Worm (Caenorhabditis elegans) whole organism, mixed stage, embryonic: ENCODE data around the gene srx-113.

Source experiments
- M03D4.4 ChIP-seq: sonication (generic microtip); optimal IDR thresholded peaks from 2 replicates; lab custom pipeline; 2017; ENCODE audit warnings: mild to moderate bottlenecking, missing genetic modification characterization, missing compliant biosample characterization
- bed-3 ChIP-seq: fragments of 200-800 bp; sonication (Bioruptor generic); optimal IDR thresholded peaks from 3 replicates; lab custom pipeline; 2018; ENCODE audit warnings: mild to moderate bottlenecking, missing genetic modification characterization, moderate library complexity, missing compliant biosample characterization
- blmp-1 ChIP-seq: fragments of 150-350 bp; optimal IDR thresholded peaks from 2 replicates; lab custom pipeline; 2014; ENCODE audit warnings: missing biosample characterization, missing genetic modification characterization
- ceh-39 ChIP-seq: fragments of 150-350 bp; optimal IDR thresholded peaks from 2 replicates; lab custom pipeline; 2014; ENCODE audit warnings: missing biosample characterization, missing genetic modification characterization
- ceh-43 ChIP-seq: fragments of 200-800 bp; sonication (Bioruptor generic); optimal IDR thresholded peaks from 2 replicates; lab custom pipeline; 2018; ENCODE audit warnings: mild to moderate bottlenecking, missing genetic modification characterization, moderate library complexity, missing compliant biosample characterization
- ceh-83 ChIP-seq: fragments of 200-800 bp; sonication (Bioruptor generic); optimal IDR thresholded peaks from 2 replicates; lab custom pipeline; 2018; ENCODE audit warnings: mild to moderate bottlenecking, missing genetic modification characterization, missing compliant biosample characterization
- ces-1 ChIP-seq: fragments of 150-350 bp; optimal IDR thresholded peaks from 2 replicates; lab custom pipeline; 2014; ENCODE audit warnings: missing biosample characterization, missing genetic modification reagents, missing genetic modification characterization
- cnd-1 ChIP-seq: fragments of 200-800 bp; sonication (Bioruptor generic); optimal IDR thresholded peaks from 2 replicates; lab custom pipeline; 2018; ENCODE audit warnings: mild to moderate bottlenecking, missing genetic modification characterization, missing compliant biosample characterization
- elt-1 ChIP-seq: sonication (generic microtip); optimal IDR thresholded peaks from 2 replicates; lab custom pipeline; 2017; ENCODE audit warnings: missing genetic modification characterization, mild to moderate bottlenecking, missing compliant biosample characterization, antibody characterized with exemption, moderate library complexity, borderline replicate concordance; ENCODE audit not compliant: insufficient read depth
- elt-3 ChIP-seq: fragments of 150-350 bp; optimal IDR thresholded peaks from 2 replicates; lab custom pipeline; 2014; ENCODE audit warnings: missing biosample characterization, missing genetic modification characterization
- flh-1 ChIP-seq: fragments of 200-800 bp; sonication (Bioruptor generic); optimal IDR thresholded peaks from 2 replicates; lab custom pipeline; 2018; ENCODE audit warnings: mild to moderate bottlenecking, missing genetic modification characterization, moderate library complexity, missing compliant biosample characterization
- ham-2 ChIP-seq: fragments of 200-800 bp; sonication (Bioruptor generic); optimal IDR thresholded peaks from 2 replicates; lab custom pipeline; 2018; ENCODE audit warnings: mild to moderate bottlenecking, missing genetic modification characterization, missing compliant biosample characterization
- lin-13 ChIP-seq: fragments of 150-350 bp; optimal IDR thresholded peaks from 2 replicates; lab custom pipeline; 2014; ENCODE audit warnings: missing biosample characterization, missing genetic modification characterization
- lin-32 ChIP-seq: fragments of 200-800 bp; sonication (Bioruptor generic); optimal IDR thresholded peaks from 2 replicates; lab custom pipeline; 2018; ENCODE audit warnings: mild to moderate bottlenecking, missing genetic modification characterization, missing compliant biosample characterization
- lsy-2 ChIP-seq: fragments of 150-350 bp; optimal IDR thresholded peaks from 2 replicates; lab custom pipeline; 2014; ENCODE audit warnings: missing biosample characterization, missing genetic modification characterization
- mab-5 ChIP-seq: fragments of 150-350 bp; optimal IDR thresholded peaks from 2 replicates; lab custom pipeline; 2014; ENCODE audit warnings: missing biosample characterization, missing genetic modification characterization
- mep-1 ChIP-seq: fragments of 150-350 bp; optimal IDR thresholded peaks from 2 replicates; lab custom pipeline; 2017; ENCODE audit warnings: missing biosample characterization, missing genetic modification reagents, missing genetic modification characterization, inconsistent platforms
- nhr-12 ChIP-seq: fragments of 150-350 bp; optimal IDR thresholded peaks from 2 replicates; lab custom pipeline; 2014; ENCODE audit warnings: missing biosample characterization, missing genetic modification characterization
- nhr-2 ChIP-seq: fragments of 150-350 bp; optimal IDR thresholded peaks from 2 replicates; lab custom pipeline; 2014; ENCODE audit warnings: missing biosample characterization, missing genetic modification characterization
- nhr-28 ChIP-seq: fragments of 150-350 bp; optimal IDR thresholded peaks from 2 replicates; lab custom pipeline; 2014; ENCODE audit warnings: missing biosample characterization, missing genetic modification characterization
- pha-4 ChIP-seq: fragments of 150-350 bp; optimal IDR thresholded peaks from 2 replicates; lab custom pipeline; 2018; ENCODE audit warnings: missing biosample characterization, missing genetic modification reagents, missing genetic modification characterization
- sem-2 ChIP-seq: fragments of 200-800 bp; sonication (Bioruptor generic); optimal IDR thresholded peaks from 2 replicates; lab custom pipeline; 2018; ENCODE audit warnings: mild to moderate bottlenecking, missing genetic modification characterization, missing compliant biosample characterization
- snpc-4 ChIP-seq: fragments of 150-350 bp; optimal IDR thresholded peaks from 2 replicates; lab custom pipeline; 2014; ENCODE audit warnings: missing biosample characterization, missing genetic modification characterization
- sptf-1 ChIP-seq: sonication (generic microtip); optimal IDR thresholded peaks from 2 replicates; lab custom pipeline; 2017; ENCODE audit warnings: mild to moderate bottlenecking, missing genetic modification characterization, moderate library complexity, missing compliant biosample characterization
- tbx-8 ChIP-seq: fragments of 200-800 bp; sonication (Bioruptor generic); optimal IDR thresholded peaks from 2 replicates; lab custom pipeline; 2018; ENCODE audit warnings: mild to moderate bottlenecking, missing genetic modification characterization, moderate library complexity, missing compliant biosample characterization
- unc-120 ChIP-seq: sonication (generic microtip); optimal IDR thresholded peaks from 2 replicates; lab custom pipeline; 2017; ENCODE audit warnings: missing genetic modification characterization, missing compliant biosample characterization; ENCODE audit not compliant: poor library complexity, severe bottlenecking
- unc-39 ChIP-seq: fragments of 150-350 bp; optimal IDR thresholded peaks from 2 replicates; lab custom pipeline; 2014; ENCODE audit warnings: missing biosample characterization, missing genetic modification characterization
- unc-62 ChIP-seq: fragments of 150-350 bp; optimal IDR thresholded peaks from 2 replicates; lab custom pipeline; 2014; ENCODE audit warnings: missing biosample characterization, missing genetic modification reagents, missing genetic modification characterization
- zip-8 ChIP-seq: fragments of 150-350 bp; optimal IDR thresholded peaks from 2 replicates; lab custom pipeline; 2014; ENCODE audit warnings: missing biosample characterization, missing genetic modification characterization
- ztf-11 ChIP-seq: fragments of 150-350 bp; optimal IDR thresholded peaks from 2 replicates; lab custom pipeline; 2014; ENCODE audit warnings: missing biosample characterization, missing genetic modification characterization

The srx-113 gene

DNA sequence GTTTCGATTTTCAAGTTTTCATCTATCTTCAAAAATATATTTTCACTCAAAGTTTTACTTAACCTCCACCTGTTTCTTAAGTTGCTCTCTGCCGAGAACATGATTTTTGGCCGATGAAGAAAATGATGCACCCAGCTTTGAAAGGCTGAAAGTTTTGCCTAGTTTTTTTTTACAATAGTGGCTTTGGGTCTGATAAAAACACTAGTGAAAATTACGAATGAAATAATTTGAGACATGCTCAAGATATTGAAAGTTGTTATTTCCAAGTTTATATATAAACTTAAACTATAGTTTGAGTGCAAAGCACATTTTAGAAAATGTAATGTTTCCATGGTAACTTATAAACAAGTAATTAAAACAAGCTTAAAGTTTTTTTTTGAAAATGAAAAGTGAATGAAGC, 17.3 kb upstream of the srx-113 start, which contains the start of gene gpa-9:
TSS of gene gpa-9 (minus strand) at position 101 of the 400 bp plus-strand sequence.
- TF ChIP-seq nhr-2 (tag; lab: Kevin White, UChicago) (no peak), unc-120 (no peak)

DNA sequence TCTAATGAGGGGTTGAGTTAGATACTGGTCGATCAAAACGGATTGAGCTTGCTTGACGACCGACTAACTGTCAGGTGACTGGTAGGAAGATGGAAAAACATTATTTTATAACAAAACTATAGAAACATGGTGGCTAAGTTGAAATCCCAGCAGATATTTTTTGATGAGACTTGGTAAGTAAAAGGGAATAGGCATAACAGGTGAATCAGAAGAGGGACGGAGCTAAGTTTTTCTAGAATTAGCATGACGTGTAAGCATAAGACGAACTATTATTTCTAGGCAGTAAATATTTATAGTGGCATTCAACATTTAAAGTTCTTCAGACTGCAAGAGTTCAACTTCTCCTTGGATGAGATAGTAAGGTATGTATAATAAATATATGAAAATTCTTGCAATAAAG, 12.6 kb upstream of the srx-113 start, which contains the start of gene F56H9.8:
TSS of gene F56H9.8 (plus strand) at position 301 of the 400 bp plus-strand sequence.
- TF ChIP-seq mep-1 (tag; lab: Kevin White, UChicago) (no peak), cnd-1 (tag; lab: Kevin White, UChicago) (no peak), M03D4.4 (no peak), nhr-2 (tag; lab: Kevin White, UChicago) (no peak), lsy-2 (no peak), ceh-83 (GFP tag; lab: Kevin White, UChicago) (no peak), ztf-11 (no peak), snpc-4 (tag; lab: Kevin White, UChicago) (no peak), flh-1 (GFP tag; lab: Kevin White, UChicago) (no peak), zip-8 (tag; lab: Kevin White, UChicago) (no peak), bed-3 (GFP tag; lab: Kevin White, UChicago) (no peak), lin-32 (GFP tag; lab: Kevin White, UChicago) (no peak), tbx-8 (GFP tag; lab: Kevin White, UChicago) (no peak), blmp-1 (tag; lab: Kevin White, UChicago) (no peak)

DNA sequence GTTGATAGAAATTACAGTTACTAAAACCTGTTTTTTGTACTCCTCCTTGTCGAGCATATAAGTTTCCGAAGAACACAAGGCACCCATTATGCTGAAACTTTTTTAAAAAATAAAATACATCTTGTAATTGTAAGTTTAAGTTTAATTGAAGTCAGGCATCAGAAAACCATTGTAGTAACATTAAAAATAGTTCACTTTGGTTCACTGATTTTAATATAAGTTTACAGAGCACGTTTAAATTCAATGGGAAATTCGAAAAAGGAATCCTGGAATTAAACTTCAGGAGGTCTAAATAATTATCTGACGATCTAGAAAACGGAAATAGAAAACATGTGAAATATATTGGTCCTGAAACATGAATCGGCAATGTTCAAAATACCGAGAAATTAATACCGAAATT, 8.4 kb upstream of the srx-113 start, which contains the start of gene gpa-8:
TSS of gene gpa-8 (minus strand) at position 101 of the 400 bp plus-strand sequence.
- TF ChIP-seq sem-2 (GFP tag; lab: Kevin White, UChicago), result no peak
- TF ChIP-seq elt-1 (tag; lab: Kevin White, UChicago), result no peak
- TF ChIP-seq blmp-1 (tag; lab: Kevin White, UChicago), result no peak
- TF ChIP-seq lin-13 (tag; lab: Kevin White, UChicago), result no peak
- TF ChIP-seq, all 35 proteins: peak for 0

DNA sequence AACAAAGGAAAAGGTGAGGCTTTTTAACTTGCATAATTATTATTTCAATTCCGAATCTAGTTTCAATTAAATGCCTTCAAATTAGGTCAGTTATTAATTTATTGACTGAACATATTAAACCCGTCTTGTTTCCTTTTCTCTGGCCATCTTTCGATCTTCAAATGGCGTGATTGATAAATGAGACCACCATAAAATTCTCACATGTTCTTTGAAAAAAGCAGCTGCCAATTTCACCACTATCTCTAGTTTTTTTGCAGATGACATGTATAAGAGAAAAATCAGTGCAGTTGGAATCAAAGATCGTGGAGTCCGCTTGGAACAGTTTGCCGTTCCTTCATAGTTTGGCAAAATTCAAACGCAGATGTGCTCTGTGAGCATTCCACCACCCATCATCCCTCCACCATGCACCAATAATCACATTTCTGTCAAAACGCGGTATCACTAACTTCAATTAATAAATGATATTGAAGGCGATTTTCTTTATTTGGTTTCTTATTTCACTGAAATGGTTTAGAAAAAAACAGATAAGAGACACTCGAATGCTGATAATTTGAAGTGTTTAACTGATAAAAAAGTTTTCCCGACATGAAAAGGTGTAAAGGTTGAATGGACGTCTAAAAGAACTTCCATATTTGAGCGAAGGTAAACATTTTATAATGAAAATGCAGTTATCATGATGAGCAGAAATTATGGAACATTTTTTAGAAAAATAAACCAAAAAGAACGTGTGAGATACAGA, 6.0 kb upstream of the srx-113 start:
- TF ChIP-seq mab-5 (tag; lab: Kevin White, UChicago) (no peak), ham-2 (GFP tag; lab: Kevin White, UChicago) (no peak), nhr-28 (tag; lab: Kevin White, UChicago) (no peak), elt-3 (tag; lab: Kevin White, UChicago) (no peak), nhr-2 (tag; lab: Kevin White, UChicago) (no peak), blmp-1 (tag; lab: Kevin White, UChicago) (no peak), nhr-12 (tag; lab: Kevin White, UChicago) (no peak), M03D4.4 (no peak), unc-39 (no peak), mep-1 (tag; lab: Kevin White, UChicago) (no peak), elt-1 (tag; lab: Kevin White, UChicago) (no peak), lin-13 (tag; lab: Kevin White, UChicago) (no peak), ceh-43 (no peak), pha-4 (tag; lab: Kevin White, UChicago) (no peak), sptf-1 (tag; lab: Kevin White, UChicago) (no peak), ces-1 (GFP tag; lab: Kevin White, UChicago) (no peak)

DNA sequence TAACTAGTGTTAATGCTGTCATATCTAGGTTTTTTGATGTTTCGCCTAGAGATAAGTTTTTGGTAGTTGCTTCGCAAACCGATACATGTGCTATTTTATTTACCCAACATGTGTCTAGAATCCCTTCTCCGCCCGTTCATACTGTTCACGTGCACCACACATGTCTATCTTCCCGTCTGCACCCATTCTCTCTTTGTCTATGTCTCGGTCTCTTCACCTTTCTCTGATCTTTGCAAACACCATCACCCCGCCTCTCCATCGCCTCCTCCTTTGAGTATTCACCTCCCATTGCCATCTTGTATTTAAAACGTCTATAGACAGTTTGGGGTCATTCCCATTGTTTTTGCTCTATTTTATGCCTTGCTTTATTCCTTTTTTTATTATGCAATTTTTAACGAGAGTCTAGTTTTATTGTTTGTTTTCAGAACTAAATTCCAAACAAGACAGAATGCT, 5.3 kb upstream of the srx-113 start, which contains the start of gene F56H9.2:
TSS of gene F56H9.2 (plus strand) at position 426 of the 453 bp plus-strand sequence.
- TF ChIP-seq unc-62 (GFP tag; lab: Kevin White, UChicago) (peak; percentile 25), bed-3 (GFP tag; lab: Kevin White, UChicago) (no peak), ceh-43 (no peak), ztf-11 (no peak), elt-3 (tag; lab: Kevin White, UChicago) (peak; percentile 61), sem-2 (GFP tag; lab: Kevin White, UChicago) (no peak), mep-1 (tag; lab: Kevin White, UChicago) (peak; percentile 4), blmp-1 (tag; lab: Kevin White, UChicago) (no peak), lsy-2 (peak; percentile 18), nhr-2 (tag; lab: Kevin White, UChicago) (peak; percentile 55), nhr-28 (tag; lab: Kevin White, UChicago) (no peak), unc-39 (no peak), pha-4 (tag; lab: Kevin White, UChicago) (peak; percentile 71), ham-2 (GFP tag; lab: Kevin White, UChicago) (no peak), ceh-39 (tag; lab: Kevin White, UChicago) (peak; percentile 17)
